Fruit fly (Drosophila melanogaster) whole organism, prepupa: ENCODE data around the gene CG7017.

Source experiments
- Gug ChIP-seq: fragments of 200-800 bp; sonication (Bioruptor generic); IDR thresholded peaks from 2 replicates; pipeline ENCODE4 v1.3.6; 2022; ENCODE audit warnings: missing biosample characterization, missing genetic modification characterization
- Hr39 ChIP-seq: fragments of 200-800 bp; sonication (Bioruptor generic); optimal IDR thresholded peaks from 2 replicates; lab custom pipeline; 2016; ENCODE audit warnings: missing biosample characterization, missing genetic modification characterization

dm6 chr3L:20209092-20209491, 2.8 kb downstream of the CG7017 start:
- TF ChIP-seq Gug (GFP tag; lab: Robert Waterston, UW) (no peak), Hr39 (no peak)
